Worm (Caenorhabditis elegans): Measurements from ENCODE around the gene F55G7.4.

ce11 chrX:11907263-11907662 lies 20.4 kb upstream of the F55G7.4 start, which contains the start of gene Y62H9A.11:
- TF ChIP-seq him-1 (tag; optimal IDR thresholded peaks at IDR 0.05) (no peak), dao-5 (tag; optimal IDR thresholded peaks at IDR 0.05) (no peak)

All from whole organism, L4/young adult.